Worm (Caenorhabditis elegans) whole organism, L1 larva: ENCODE results near the gene dhs-9.

Experiments
- blmp-1 ChIP-seq: fragments of 150-350 bp; optimal IDR thresholded peaks from 2 replicates; lab custom pipeline; 2014; ENCODE audit warnings: missing biosample characterization, missing genetic modification characterization
- ceh-63 ChIP-seq: fragments of 200-800 bp; sonication (Bioruptor generic); optimal IDR thresholded peaks from 2 replicates; lab custom pipeline; 2018; ENCODE audit warnings: mild to moderate bottlenecking, missing genetic modification characterization, missing compliant biosample characterization
- ceh-90 ChIP-seq: sonication (generic microtip); optimal IDR thresholded peaks from 2 replicates; lab custom pipeline; 2016; ENCODE audit warnings: missing genetic modification characterization, missing compliant biosample characterization
- dpl-1 ChIP-seq, 3 experiments: fragments of 150-350 bp in 2 of 3; sonication (generic microtip) in 1 of 3; optimal IDR thresholded peaks; 2 replicates each; lab custom pipeline; 2014 to 2017; ENCODE audit warnings: missing biosample characterization in 3 of 3, missing genetic modification characterization in 3 of 3, missing genetic modification reagents in 3 of 3
- egl-27 ChIP-seq, 2 experiments: fragments of 150-350 bp in 1 of 2; sonication (generic microtip); optimal IDR thresholded peaks; 3 replicates each; lab custom pipeline; 2017 to 2018; ENCODE audit warnings: missing biosample characterization in 2 of 2, missing genetic modification characterization in 2 of 2, missing genetic modification reagents in 2 of 2
- jun-1 ChIP-seq: fragments of 150-350 bp; optimal IDR thresholded peaks from 2 replicates; lab custom pipeline; 2014; ENCODE audit warnings: missing biosample characterization, missing genetic modification reagents, missing genetic modification characterization
- lsy-2 ChIP-seq, 2 experiments: fragments of 150-350 bp; optimal IDR thresholded peaks; 2 replicates each; lab custom pipeline; 2014; ENCODE audit warnings: missing biosample characterization in 2 of 2, missing genetic modification characterization in 2 of 2
- mab-9 ChIP-seq: fragments of 200-800 bp; sonication (Bioruptor generic); IDR thresholded peaks from 2 replicates; pipeline ENCODE4 v1.3.6; 2022; ENCODE audit warnings: missing genetic modification reagents, missing genetic modification characterization, missing compliant biosample characterization
- nhr-28 ChIP-seq: fragments of 150-350 bp; optimal IDR thresholded peaks from 2 replicates; lab custom pipeline; 2014; ENCODE audit warnings: missing biosample characterization, missing genetic modification characterization
- nhr-77 ChIP-seq: fragments of 150-350 bp; optimal IDR thresholded peaks from 2 replicates; lab custom pipeline; 2014; ENCODE audit warnings: missing biosample characterization, missing genetic modification characterization
- pag-3 ChIP-seq: sonication (generic microtip); optimal IDR thresholded peaks from 2 replicates; lab custom pipeline; 2017; ENCODE audit warnings: missing genetic modification characterization, mild to moderate bottlenecking, missing compliant biosample characterization, antibody characterized with exemption, borderline replicate concordance; ENCODE audit not compliant: insufficient read depth
- pax-3 ChIP-seq: fragments of 200-800 bp; sonication (Bioruptor generic); optimal IDR thresholded peaks from 2 replicates; lab custom pipeline; 2018; ENCODE audit warnings: mild to moderate bottlenecking, missing genetic modification characterization, moderate library complexity, missing compliant biosample characterization
- ztf-4 ChIP-seq: fragments of 150-350 bp; optimal IDR thresholded peaks from 2 replicates; lab custom pipeline; 2014; ENCODE audit warnings: missing biosample characterization, missing genetic modification characterization

DNA sequence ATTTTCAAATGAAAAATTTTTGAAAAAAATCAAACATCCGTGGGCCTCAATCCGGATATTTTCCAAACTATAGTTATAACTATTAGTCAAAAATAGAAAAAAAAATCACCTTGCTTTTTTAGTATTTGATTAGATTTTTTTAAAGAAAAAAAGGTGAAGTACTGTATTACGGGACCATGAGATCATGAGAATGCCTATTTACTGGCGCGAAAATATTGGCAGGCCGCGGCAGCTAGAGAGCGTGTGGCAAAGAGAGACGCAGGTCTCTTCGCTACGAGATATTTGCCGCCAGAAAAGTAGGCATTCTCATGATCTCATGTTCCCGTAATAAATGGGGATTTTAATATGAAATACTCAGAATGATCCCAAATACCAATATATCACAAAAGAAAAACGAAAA lies 37.2 kb upstream of the dhs-9 start:
- TF ChIP-seq pax-3 (no peak), nhr-28 (tag; lab: Kevin White, UChicago) (no peak), jun-1 (no peak), ceh-90 (tag; lab: Kevin White, UChicago) (no peak), dpl-1 (GFP tag; optimal IDR thresholded peaks at IDR 0.05; lab: Kevin White, UChicago) (no peak), blmp-1 (tag; lab: Kevin White, UChicago) (no peak), lsy-2 (tag; optimal IDR thresholded peaks at IDR 0.05; lab: Kevin White, UChicago) (no peak), pag-3 (no peak), egl-27 (tag; optimal IDR thresholded peaks at IDR 0.05; lab: Kevin White, UChicago) (no peak), nhr-77 (tag; lab: Kevin White, UChicago) (no peak), ztf-4 (tag; lab: Kevin White, UChicago) (no peak), ceh-63 (GFP tag; lab: Kevin White, UChicago) (no peak), mab-9 (no peak)
